Worm (Caenorhabditis elegans) whole organism, young adult: Measurements from ENCODE around the gene W10C6.2.

Source experiments
- D2030.7 ChIP-seq: fragments of 200-800 bp; sonication (Bioruptor generic); IDR thresholded peaks from 2 replicates; pipeline ENCODE4 v1.3.6; 2022; ENCODE audit warnings: missing genetic modification reagents, missing genetic modification characterization, missing compliant biosample characterization
- F33H1.4 ChIP-seq: fragments of 200-800 bp; sonication (Bioruptor generic); IDR thresholded peaks from 2 replicates; pipeline ENCODE4 v1.3.6; 2022; ENCODE audit warnings: missing genetic modification reagents, missing genetic modification characterization, missing compliant biosample characterization
- F49E8.2 ChIP-seq: sonication (generic microtip); optimal IDR thresholded peaks from 3 replicates; lab custom pipeline; 2017; ENCODE audit warnings: missing genetic modification characterization, mild to moderate bottlenecking, missing compliant biosample characterization, antibody characterized with exemption, moderate library complexity; ENCODE audit not compliant: insufficient read depth
- Y53F4B.3 ChIP-seq: fragments of 200-800 bp; sonication (Bioruptor generic); IDR thresholded peaks from 2 replicates; pipeline ENCODE4 v1.3.6; 2022; ENCODE audit warnings: missing genetic modification reagents, missing genetic modification characterization, missing compliant biosample characterization
- Y53G8AR.9 ChIP-seq: fragments of 200-800 bp; sonication (Bioruptor generic); conservative IDR thresholded peaks from 2 replicates; pipeline ENCODE4 v1.3.6; 2022; ENCODE audit warnings: missing genetic modification reagents, missing genetic modification characterization, missing compliant biosample characterization
- Y95B8A.8 ChIP-seq: fragments of 200-800 bp; sonication (Bioruptor generic); IDR thresholded peaks from 2 replicates; pipeline ENCODE4 v1.3.6; 2022; ENCODE audit warnings: missing genetic modification reagents, missing genetic modification characterization, missing compliant biosample characterization
- ZK185.1 ChIP-seq: sonication (generic microtip); optimal IDR thresholded peaks from 2 replicates; lab custom pipeline; 2016; ENCODE audit warnings: mild to moderate bottlenecking, missing genetic modification characterization, missing compliant biosample characterization; ENCODE audit not compliant: poor library complexity, severe bottlenecking
- aptf-2 ChIP-seq: fragments of 200-800 bp; sonication (Bioruptor generic); conservative IDR thresholded peaks from 2 replicates; pipeline ENCODE4 v1.3.6; 2022; ENCODE audit warnings: missing genetic modification reagents, missing genetic modification characterization, missing compliant biosample characterization
- atf-7 ChIP-seq: sonication (generic microtip); optimal IDR thresholded peaks from 2 replicates; lab custom pipeline; 2017; ENCODE audit warnings: mild to moderate bottlenecking, missing genetic modification characterization, missing compliant biosample characterization
- athp-1 ChIP-seq: sonication (generic microtip); optimal IDR thresholded peaks from 2 replicates; lab custom pipeline; 2017; ENCODE audit warnings: mild to moderate bottlenecking, missing genetic modification characterization, missing compliant biosample characterization
- attf-5 ChIP-seq: fragments of 200-800 bp; sonication (Bioruptor generic); optimal IDR thresholded peaks from 2 replicates; lab custom pipeline; 2018; ENCODE audit warnings: mild to moderate bottlenecking, missing genetic modification characterization, missing compliant biosample characterization
- attf-6 ChIP-seq: fragments of 200-800 bp; sonication (Bioruptor generic); IDR thresholded peaks from 2 replicates; pipeline ENCODE4 v1.3.6; 2022; ENCODE audit warnings: missing genetic modification reagents, missing genetic modification characterization, missing compliant biosample characterization
- bed-1 ChIP-seq: fragments of 200-800 bp; sonication (Bioruptor generic); IDR thresholded peaks from 2 replicates; pipeline ENCODE4 v1.3.6; 2022; ENCODE audit warnings: missing genetic modification reagents, missing genetic modification characterization, missing compliant biosample characterization
- cebp-1 ChIP-seq, 2 experiments: fragments of 200-800 bp in 1 of 2; sonication (Bioruptor generic) in 1 of 2; sonication (generic microtip) in 1 of 2; IDR thresholded peaks in 1 of 2; optimal IDR thresholded peaks in 1 of 2; 2 replicates each; pipeline versions ENCODE4 v1.3.6 to Lab custom; 2017 to 2022; ENCODE audit warnings: missing compliant biosample characterization in 2 of 2, missing genetic modification characterization in 2 of 2, mild to moderate bottlenecking in 1 of 2, missing genetic modification reagents in 1 of 2, moderate library complexity in 1 of 2
- ceh-58 ChIP-seq: fragments of 200-800 bp; sonication (Bioruptor generic); IDR thresholded peaks from 2 replicates; pipeline ENCODE4 v1.3.6; 2022; ENCODE audit warnings: missing genetic modification characterization, missing compliant biosample characterization
- ceh-91 ChIP-seq: fragments of 200-800 bp; sonication (Bioruptor generic); IDR thresholded peaks from 2 replicates; pipeline ENCODE4 v1.3.6; 2022; ENCODE audit warnings: missing genetic modification reagents, missing genetic modification characterization, missing compliant biosample characterization
- chd-7 ChIP-seq: sonication (generic microtip); optimal IDR thresholded peaks from 2 replicates; lab custom pipeline; 2016; ENCODE audit warnings: mild to moderate bottlenecking, missing genetic modification characterization, moderate library complexity, missing compliant biosample characterization
- dox-1 ChIP-seq: fragments of 200-800 bp; sonication (Bioruptor generic); IDR thresholded peaks from 2 replicates; pipeline ENCODE4 v1.3.6; 2022; ENCODE audit warnings: missing genetic modification reagents, missing genetic modification characterization, missing compliant biosample characterization
- efl-1 ChIP-seq: fragments of 150-350 bp; optimal IDR thresholded peaks from 2 replicates; lab custom pipeline; 2014; ENCODE audit warnings: missing biosample characterization, missing genetic modification reagents, missing genetic modification characterization
- egl-44 ChIP-seq: fragments of 200-800 bp; sonication (Bioruptor generic); IDR thresholded peaks from 2 replicates; pipeline ENCODE4 v1.3.6; 2022; ENCODE audit warnings: missing genetic modification reagents, missing genetic modification characterization, missing compliant biosample characterization
- ekl-4 ChIP-seq: fragments of 200-800 bp; sonication (Bioruptor generic); IDR thresholded peaks from 2 replicates; pipeline ENCODE4 v1.3.6; 2022; ENCODE audit warnings: missing genetic modification reagents, missing genetic modification characterization, missing compliant biosample characterization
- him-1 ChIP-seq: sonication (generic microtip); optimal IDR thresholded peaks from 2 replicates; lab custom pipeline; 2016; ENCODE audit warnings: missing genotype, missing genetic modification reagents, missing genetic modification characterization, missing compliant biosample characterization
- hlh-26 ChIP-seq: fragments of 200-800 bp; sonication (Bioruptor generic); conservative IDR thresholded peaks from 2 replicates; pipeline ENCODE4 v1.3.6; 2022; ENCODE audit warnings: missing genetic modification reagents, missing genetic modification characterization, missing compliant biosample characterization
- hmg-20 ChIP-seq: fragments of 200-800 bp; sonication (Bioruptor generic); IDR thresholded peaks from 2 replicates; pipeline ENCODE4 v1.3.6; 2022; ENCODE audit warnings: missing genetic modification reagents, missing genetic modification characterization, missing compliant biosample characterization
- hrde-1 ChIP-seq: sonication (generic microtip); optimal IDR thresholded peaks from 2 replicates; lab custom pipeline; 2016; ENCODE audit warnings: missing genetic modification characterization, mild to moderate bottlenecking, missing compliant biosample characterization, moderate library complexity, missing genotype, missing genetic modification reagents, borderline replicate concordance
- hsf-1 ChIP-seq: fragments of 200-800 bp; sonication (Bioruptor generic); IDR thresholded peaks from 2 replicates; pipeline ENCODE4 v1.3.6; 2022; ENCODE audit warnings: missing genetic modification reagents, missing genetic modification characterization, missing compliant biosample characterization
- lin-26 ChIP-seq: fragments of 200-800 bp; sonication (Bioruptor generic); IDR thresholded peaks from 2 replicates; pipeline ENCODE4 v1.3.6; 2022; ENCODE audit warnings: missing genetic modification reagents, missing genetic modification characterization, missing compliant biosample characterization
- lin-35 ChIP-seq, 3 experiments: fragments of 150-350 bp in 2 of 3; sonication (generic microtip) in 1 of 3; optimal IDR thresholded peaks; 2 replicates each; lab custom pipeline; 2014 to 2018; ENCODE audit warnings: missing biosample characterization in 3 of 3, missing genetic modification characterization in 3 of 3, missing genetic modification reagents in 3 of 3
- lin-40 ChIP-seq: sonication (generic microtip); optimal IDR thresholded peaks from 2 replicates; lab custom pipeline; 2016; ENCODE audit warnings: missing genetic modification characterization, mild to moderate bottlenecking, missing compliant biosample characterization, missing genotype, missing genetic modification reagents
- lin-54 ChIP-seq: fragments of 200-800 bp; sonication (Bioruptor generic); optimal IDR thresholded peaks from 2 replicates; lab custom pipeline; 2018; ENCODE audit warnings: mild to moderate bottlenecking, missing genetic modification characterization, missing compliant biosample characterization
- lsl-1 ChIP-seq: fragments of 200-800 bp; sonication (Bioruptor generic); optimal IDR thresholded peaks from 2 replicates; lab custom pipeline; 2018; ENCODE audit warnings: mild to moderate bottlenecking, missing genetic modification characterization, moderate library complexity, missing compliant biosample characterization
- madf-3 ChIP-seq: fragments of 200-800 bp; sonication (Bioruptor generic); IDR thresholded peaks from 2 replicates; pipeline ENCODE4 v1.3.6; 2022; ENCODE audit warnings: missing genetic modification reagents, missing genetic modification characterization, missing compliant biosample characterization
- madf-6 ChIP-seq: fragments of 200-800 bp; sonication (Bioruptor generic); IDR thresholded peaks from 2 replicates; pipeline ENCODE4 v1.3.6; 2022; ENCODE audit warnings: missing genetic modification reagents, missing genetic modification characterization, missing compliant biosample characterization
- madf-8 ChIP-seq: fragments of 200-800 bp; sonication (Bioruptor generic); conservative IDR thresholded peaks from 2 replicates; pipeline ENCODE4 v1.3.6; 2022; ENCODE audit warnings: missing genetic modification reagents, missing genetic modification characterization, missing compliant biosample characterization
- mcd-1 ChIP-seq: fragments of 200-800 bp; sonication (Bioruptor generic); IDR thresholded peaks from 2 replicates; pipeline ENCODE4 v1.3.6; 2022; ENCODE audit warnings: missing genetic modification reagents, missing genetic modification characterization, missing compliant biosample characterization
- pbrm-1 ChIP-seq: fragments of 200-800 bp; sonication (Bioruptor generic); IDR thresholded peaks from 2 replicates; pipeline ENCODE4 v1.3.6; 2022; ENCODE audit warnings: missing genetic modification reagents, missing genetic modification characterization, missing compliant biosample characterization
- rcor-1 ChIP-seq: fragments of 200-800 bp; sonication (Bioruptor generic); IDR thresholded peaks from 2 replicates; pipeline ENCODE4 v1.3.6; 2022; ENCODE audit warnings: missing genetic modification reagents, missing genetic modification characterization, missing compliant biosample characterization
- repo-1 ChIP-seq: sonication (generic microtip); optimal IDR thresholded peaks from 2 replicates; lab custom pipeline; 2017; ENCODE audit warnings: mild to moderate bottlenecking, missing genetic modification characterization, missing compliant biosample characterization
- snpc-3.4 ChIP-seq: sonication (generic microtip); optimal IDR thresholded peaks from 2 replicates; lab custom pipeline; 2017; ENCODE audit warnings: missing genetic modification characterization, mild to moderate bottlenecking, missing compliant biosample characterization, antibody characterized with exemption, moderate library complexity, missing genotype, missing genetic modification reagents
- snpc-4 ChIP-seq, 5 experiments: fragments of 150-350 bp in 1 of 5; sonication (generic microtip) in 4 of 5; optimal IDR thresholded peaks; 2 replicates each; lab custom pipeline; 2014 to 2018; ENCODE audit warnings: missing genetic modification characterization in 5 of 5, missing biosample characterization in 3 of 5, antibody characterized with exemption in 2 of 5, mild to moderate bottlenecking in 2 of 5, missing compliant biosample characterization in 2 of 5, missing genotype in 2 of 5, moderate library complexity in 2 of 5, missing genetic modification reagents in 1 of 5
- somi-1 ChIP-seq: fragments of 200-800 bp; sonication (Bioruptor generic); optimal IDR thresholded peaks from 2 replicates; lab custom pipeline; 2018; ENCODE audit warnings: mild to moderate bottlenecking, missing genetic modification characterization, missing compliant biosample characterization

Gene W10C6.2

DNA sequence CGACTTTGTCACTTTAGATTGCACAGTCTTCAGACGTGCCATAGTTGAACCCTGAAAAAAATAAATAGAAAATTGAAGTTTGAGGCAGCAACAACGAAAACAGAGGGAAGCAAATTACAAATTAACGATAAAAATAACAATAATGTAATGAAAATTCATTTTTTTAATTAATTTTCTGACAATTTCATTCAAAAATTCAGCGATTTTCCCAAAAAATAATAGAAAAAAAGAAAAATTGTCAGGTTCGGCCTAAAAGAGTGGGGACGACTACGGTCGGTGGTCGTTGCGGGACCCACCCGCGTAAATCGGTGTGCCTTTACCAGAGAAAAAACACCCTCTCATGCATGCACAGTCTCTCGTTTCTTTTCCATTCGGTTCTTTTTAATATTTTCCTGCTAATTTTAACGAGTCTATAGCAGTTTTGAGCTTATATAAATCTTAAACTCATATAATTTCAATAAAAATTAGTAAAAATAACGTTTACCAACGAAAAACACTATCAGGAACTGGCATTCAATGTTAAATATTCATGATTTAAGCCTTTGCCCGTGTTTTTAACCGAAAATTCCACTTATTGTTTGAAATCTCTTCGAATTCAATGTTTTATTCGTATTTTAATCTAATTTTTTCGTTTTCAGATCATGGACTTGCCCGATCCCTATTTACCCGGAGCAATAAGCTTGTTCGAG, 4.8 kb upstream of the W10C6.2 start, which contains the start of the genes rps-9 and lsm-1 (continued):
- peak; percentile 6; the same call in 1 of the 2 replicates for TF ChIP-seq pbrm-1 (GFP tag; lab: Robert Waterston, UW)
- TF ChIP-seq ZK185.1 (tag; lab: Kevin White, UChicago): peak; percentile 41
- TF ChIP-seq lsl-1: peak; percentile 85
- TF ChIP-seq snpc-4 (GFP tag; optimal IDR thresholded peaks at IDR 0.05; lab: Kevin White, UChicago): no peak
- TF ChIP-seq snpc-4 (tag; optimal IDR thresholded peaks at IDR 0.05; lab: Kevin White, UChicago): peak in 2 of 4 experiments; percentile 39 to 46
- peak; percentile 40 for TF ChIP-seq lin-54 (GFP tag; lab: Kevin White, UChicago)
- TF ChIP-seq ekl-4 (GFP tag; lab: Robert Waterston, UW): no peak
- peak; percentile 65 for TF ChIP-seq madf-6 (GFP tag; lab: Robert Waterston, UW)
- TF ChIP-seq madf-8: 0 out of 2 replicates have a peak, but pooled peaks have one; percentile 19
- peak; percentile 33 for TF ChIP-seq F49E8.2 (tag; lab: Kevin White, UChicago)
- 0 out of 2 replicates have a peak, but pooled peaks have one; percentile 28 for TF ChIP-seq madf-3 (GFP tag; lab: Robert Waterston, UW)
- peak; percentile 63 for TF ChIP-seq D2030.7 (GFP tag; lab: Robert Waterston, UW)
- no peak for TF ChIP-seq repo-1 (tag; lab: Kevin White, UChicago)
- TF ChIP-seq attf-5: peak; percentile 42
- TF ChIP-seq ceh-91: peak; percentile 70
- TF ChIP-seq lin-35 (GFP tag; optimal IDR thresholded peaks at IDR 0.05; lab: Kevin White, UChicago): peak in 1 of 3 experiments; percentile 31
- TF ChIP-seq efl-1 (GFP tag; lab: Kevin White, UChicago): peak; percentile 46

DNA sequence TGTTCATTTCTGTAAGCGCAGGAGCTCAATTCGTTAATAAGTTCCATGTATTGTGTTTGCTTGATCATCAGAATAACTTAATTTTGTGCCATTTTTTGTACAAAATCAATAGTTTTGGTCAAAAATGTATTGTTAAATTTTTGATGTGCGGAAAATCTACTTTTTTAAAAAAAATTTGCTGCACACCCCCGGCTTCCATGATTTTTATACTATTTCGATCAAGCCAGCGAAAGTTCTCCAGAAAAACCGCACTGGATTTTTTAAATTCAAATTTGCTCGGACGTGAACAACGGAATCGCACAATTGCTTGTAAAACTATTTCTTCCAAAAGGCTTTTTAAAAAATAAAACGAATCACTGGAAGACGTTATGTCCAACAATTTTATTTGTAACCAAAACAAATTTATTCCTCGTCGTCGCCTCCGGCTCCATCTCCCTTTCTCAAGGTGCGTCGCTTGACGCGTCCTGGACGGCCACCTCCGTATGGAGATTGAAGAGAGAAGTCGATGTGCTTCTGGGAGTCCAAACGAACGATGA, 3.4 kb upstream of the W10C6.2 start:
- TF ChIP-seq lin-40 (no peak), mcd-1 (GFP tag; lab: Robert Waterston, UW) (peak; percentile 32; the same call in 1 of the 2 replicates), ekl-4 (GFP tag; lab: Robert Waterston, UW) (peak; percentile 46; the same call in 1 of the 2 replicates), bed-1 (GFP tag; lab: Robert Waterston, UW) (no peak), Y95B8A.8 (GFP tag; lab: Robert Waterston, UW) (0 out of 2 replicates have a peak, but pooled peaks have one; percentile 24), him-1 (peak; percentile 16), athp-1 (peak; percentile 25), aptf-2 (no peak), hmg-20 (GFP tag; lab: Robert Waterston, UW) (no peak), F33H1.4 (GFP tag; lab: Robert Waterston, UW) (peak; percentile 36; the same call in 1 of the 2 replicates), lin-26 (GFP tag; lab: Robert Waterston, UW) (peak; percentile 72; the same call in 1 of the 2 replicates), Y53F4B.3 (GFP tag; lab: Robert Waterston, UW) (no peak), dox-1 (GFP tag; lab: Robert Waterston, UW) (no peak), lin-54 (GFP tag; lab: Kevin White, UChicago) (peak; percentile 64), somi-1 (GFP tag; lab: Kevin White, UChicago) (no peak), hsf-1 (GFP tag; lab: Robert Waterston, UW) (peak; percentile 20; the same call in 1 of the 2 replicates), cebp-1 (GFP tag; IDR thresholded peaks at IDR 0.05; lab: Robert Waterston, UW) (no peak), cebp-1 (tag; optimal IDR thresholded peaks at IDR 0.05; lab: Kevin White, UChicago) (peak; percentile 23), attf-5 (no peak), rcor-1 (GFP tag; lab: Robert Waterston, UW) (peak; percentile 38), hrde-1 (tag; lab: Kevin White, UChicago) (peak; percentile 70), hlh-26 (GFP tag; lab: Robert Waterston, UW) (0 out of 2 replicates have a peak, but pooled peaks have one; percentile 19), atf-7 (peak; percentile 21), chd-7 (no peak), D2030.7 (GFP tag; lab: Robert Waterston, UW) (0 out of 2 replicates have a peak, but pooled peaks have one; percentile 9), snpc-3.4 (tag; lab: Kevin White, UChicago) (no peak), attf-6 (no peak), ceh-58 (GFP tag; lab: Robert Waterston, UW) (no peak), madf-3 (GFP tag; lab: Robert Waterston, UW) (0 out of 2 replicates have a peak, but pooled peaks have one; percentile 73), egl-44 (no peak), lsl-1 (peak; percentile 32), Y53G8AR.9 (0 out of 2 replicates have a peak, but pooled peaks have one; percentile 35)
